Worm (Caenorhabditis elegans): ENCODE measurements around the gene ngn-1.

- no peak for TF ChIP-seq ceh-6 (GFP tag; optimal IDR thresholded peaks at IDR 0.05)
- TF ChIP-seq pat-9 (tag; optimal IDR thresholded peaks at IDR 0.05): no peak
- TF ChIP-seq nhr-11 (tag; optimal IDR thresholded peaks at IDR 0.05): no peak
- no peak for TF ChIP-seq unc-42 (tag; optimal IDR thresholded peaks at IDR 0.05)
- TF ChIP-seq hlh-6 (tag; optimal IDR thresholded peaks at IDR 0.05): no peak
- TF ChIP-seq ceh-19 (GFP tag; optimal IDR thresholded peaks at IDR 0.05): no peak
- no peak for TF ChIP-seq gmeb-2 (tag; optimal IDR thresholded peaks at IDR 0.05)
- no peak for TF ChIP-seq F13H6.1 (tag; optimal IDR thresholded peaks at IDR 0.05)
- no peak for TF ChIP-seq K02D7.2 (tag; optimal IDR thresholded peaks at IDR 0.05)
These were observed 36.2 kb upstream of the ngn-1 start, which contains the start of gene Y69A2AR.31 for ce11 chrIV:2663953-2664900.
